Worm (Caenorhabditis elegans) whole organism, L1 larva: ENCODE data around the gene K10G6.5.

Experiments
- fos-1 ChIP-seq: fragments of 150-350 bp; optimal IDR thresholded peaks from 2 replicates; lab custom pipeline; 2014; ENCODE audit warnings: missing biosample characterization, missing genetic modification characterization
- hpl-2 ChIP-seq: fragments of 150-350 bp; optimal IDR thresholded peaks from 2 replicates; lab custom pipeline; 2014; ENCODE audit warnings: missing biosample characterization, missing genetic modification reagents, missing genetic modification characterization
- lin-39 ChIP-seq: fragments of 150-350 bp; optimal IDR thresholded peaks from 2 replicates; lab custom pipeline; 2014; ENCODE audit warnings: missing biosample characterization, missing genetic modification reagents, missing genetic modification characterization
- nhr-11 ChIP-seq: fragments of 150-350 bp; optimal IDR thresholded peaks from 2 replicates; lab custom pipeline; 2014; ENCODE audit warnings: missing biosample characterization, missing genetic modification characterization
- nhr-12 ChIP-seq: sonication (generic microtip); optimal IDR thresholded peaks from 2 replicates; lab custom pipeline; 2017; ENCODE audit warnings: missing biosample characterization, missing genetic modification characterization
- nhr-19 ChIP-seq: fragments of 200-800 bp; sonication (Bioruptor generic); conservative IDR thresholded peaks from 2 replicates; pipeline ENCODE4 v1.3.6; 2022; ENCODE audit warnings: missing genetic modification characterization, missing compliant biosample characterization
- nhr-28 ChIP-seq: fragments of 150-350 bp; optimal IDR thresholded peaks from 2 replicates; lab custom pipeline; 2014; ENCODE audit warnings: missing biosample characterization, missing genetic modification characterization
- skn-1 ChIP-seq: fragments of 150-350 bp; optimal IDR thresholded peaks from 2 replicates; lab custom pipeline; 2014; ENCODE audit warnings: missing biosample characterization, missing genetic modification characterization

ce11 chrII:4032293-4032692 lies 45.2 kb downstream of the K10G6.5 start, which contains the start of gene K07D4.4:
- TF ChIP-seq nhr-12 (tag; lab: Kevin White, UChicago) = no peak
- no peak for TF ChIP-seq nhr-19 (GFP tag; lab: Robert Waterston, UW)
- no peak for TF ChIP-seq fos-1 (tag; lab: Kevin White, UChicago)
- TF ChIP-seq nhr-28 = no peak
- no peak for TF ChIP-seq skn-1 (tag; lab: Kevin White, UChicago)
- no peak for TF ChIP-seq hpl-2 (GFP tag; lab: Kevin White, UChicago)
- no peak for TF ChIP-seq nhr-11 (tag; lab: Kevin White, UChicago)
- no peak for TF ChIP-seq lin-39
